Worm (Caenorhabditis elegans): ENCODE results near the gene gck-2.

ce11 chrV:6796894-6797293 lies 4.4 kb upstream of the gck-2 start:
- no peak for TF ChIP-seq zfp-3 (GFP tag; conservative IDR thresholded peaks at IDR 0.05)
- peak; percentile 66 for TF ChIP-seq hmg-1.1 (GFP tag; IDR thresholded peaks at IDR 0.05)
- no peak for TF ChIP-seq skn-1 (tag; optimal IDR thresholded peaks at IDR 0.05)
- no peak for TF ChIP-seq ztf-7 (tag; optimal IDR thresholded peaks at IDR 0.05)
- no peak for TF ChIP-seq snpc-4 (tag; optimal IDR thresholded peaks at IDR 0.05)
